Fruit fly (Drosophila melanogaster): ENCODE measurements around the gene CG12105.

CG12105 gene

DNA sequence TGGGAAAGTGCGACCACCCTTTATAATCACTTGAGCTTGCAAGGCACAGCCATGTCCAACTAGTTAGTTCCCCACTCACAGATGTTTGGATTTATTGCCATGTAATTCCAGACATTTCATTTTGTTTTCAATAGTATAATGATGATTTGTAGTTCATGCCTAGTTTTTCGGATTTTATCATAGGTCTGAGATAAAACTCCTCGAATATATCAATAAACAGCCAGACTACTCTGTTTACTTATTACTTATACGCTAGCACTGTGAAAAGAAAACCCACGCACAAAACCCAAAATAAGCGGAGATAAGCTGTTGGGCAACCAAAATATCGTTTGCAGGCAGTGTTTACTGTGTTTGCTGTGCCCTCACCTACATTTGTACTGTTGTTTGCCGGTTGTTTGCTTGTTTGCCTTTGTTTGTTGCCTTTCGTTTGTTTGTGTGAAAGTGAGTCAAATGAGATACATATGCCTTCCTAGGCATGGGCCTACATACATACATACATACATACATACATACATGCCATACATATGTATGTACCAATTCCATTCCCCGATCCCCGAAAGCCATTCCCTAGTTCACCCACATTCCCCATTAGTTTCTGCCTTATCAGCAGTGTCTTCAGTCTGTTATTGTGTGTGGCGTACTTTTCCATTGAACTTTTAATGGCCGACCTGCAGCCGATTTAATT, 36.3 kb downstream of the CG12105 start (continued):
- TF ChIP-seq CG12071 (GFP tag; optimal IDR thresholded peaks at IDR 0.05) (peak; percentile 82), Rfx (GFP tag; IDR thresholded peaks at IDR 0.05) (peak; percentile 51; the same call in 1 of the 2 replicates), YL-1 (GFP tag; optimal IDR thresholded peaks at IDR 0.05) (peak; percentile 52), bbx (GFP tag; IDR thresholded peaks at IDR 0.05; ENCODE audit: partially characterized antibody) (no peak), tup (GFP tag; optimal IDR thresholded peaks at IDR 0.05) (peak; percentile 25), gsb-n (tag; optimal IDR thresholded peaks at IDR 0.05) (peak; percentile 76), Hr3 (GFP tag; optimal IDR thresholded peaks at IDR 0.05) (peak; percentile 18), CG31224 (GFP tag; IDR thresholded peaks at IDR 0.05) (no peak), nerfin-2 (GFP tag; IDR thresholded peaks at IDR 0.05; ENCODE audit: partially characterized antibody) (no peak), nau (GFP tag; optimal IDR thresholded peaks at IDR 0.05) (peak; percentile 86), chinmo (GFP tag; IDR thresholded peaks at IDR 0.05; ENCODE audit: partially characterized antibody) (0 out of 4 replicates have a peak, but pooled peaks have one; percentile 26), ems (GFP tag; optimal IDR thresholded peaks at IDR 0.05) (peak; percentile 22), CG7556 (GFP tag; optimal IDR thresholded peaks at IDR 0.05) (peak; percentile 72), CG11504 (tag; optimal IDR thresholded peaks at IDR 0.05) (peak; percentile 74), zen (tag; optimal IDR thresholded peaks at IDR 0.05) (peak; percentile 83), pan (optimal IDR thresholded peaks at IDR 0.05) (no peak), pan (GFP tag; optimal IDR thresholded peaks at IDR 0.05 in 1 of 2, IDR thresholded peaks at IDR 0.05 in 1 of 2) (peak in 1 of 2 experiments; percentile 41), Neu2 (GFP tag; optimal IDR thresholded peaks at IDR 0.05; ENCODE audit: borderline replicate concordance) (no peak), bab2 (GFP tag; optimal IDR thresholded peaks at IDR 0.05) (peak; percentile 81), CG3163 (GFP tag; optimal IDR thresholded peaks at IDR 0.05) (peak; percentile 57), fd64A (GFP tag; optimal IDR thresholded peaks at IDR 0.05) (peak; percentile 93), CG18599 (GFP tag; optimal IDR thresholded peaks at IDR 0.05) (peak; percentile 72), dimm (GFP tag; IDR thresholded peaks at IDR 0.05) (no peak), bsh (GFP tag; optimal IDR thresholded peaks at IDR 0.05) (peak in 1 of 2 experiments; percentile 80), kay (GFP tag; optimal IDR thresholded peaks at IDR 0.05) (peak; percentile 41), h (optimal IDR thresholded peaks at IDR 0.05) (no peak), ken (GFP tag; IDR thresholded peaks at IDR 0.05) (peak; percentile 58; the same call in 1 of the 3 replicates), insv (GFP tag; optimal IDR thresholded peaks at IDR 0.05) (peak in 1 of 2 experiments; percentile 47), CG34422 (GFP tag; IDR thresholded peaks at IDR 0.05) (no peak), CG6272 (GFP tag; IDR thresholded peaks at IDR 0.05) (0 out of 2 replicates have a peak, but pooled peaks have one; percentile 11), schlank (tag; optimal IDR thresholded peaks at IDR 0.05) (no peak), Xbp1 (GFP tag; optimal IDR thresholded peaks at IDR 0.05) (peak; percentile 40), CG12219 (GFP tag; optimal IDR thresholded peaks at IDR 0.05) (peak; percentile 79), CG4820 (GFP tag; optimal IDR thresholded peaks at IDR 0.05) (peak; percentile 61), CG1024 (GFP tag; IDR thresholded peaks at IDR 0.05) (peak; percentile 45), ATbp (GFP tag; optimal IDR thresholded peaks at IDR 0.05) (peak; percentile 93), CG13424 (tag; optimal IDR thresholded peaks at IDR 0.05) (peak; percentile 74), CG9932 (GFP tag; IDR thresholded peaks at IDR 0.05) (no peak), CG2889 (GFP tag; IDR thresholded peaks at IDR 0.05) (0 out of 3 replicates have a peak, but pooled peaks have one; percentile 32), CG15269 (tag; optimal IDR thresholded peaks at IDR 0.05) (peak; percentile 55), stwl (tag; optimal IDR thresholded peaks at IDR 0.05) (peak; percentile 43), HHEX (GFP tag; optimal IDR thresholded peaks at IDR 0.05) (peak; percentile 62), Elba2 (GFP tag; optimal IDR thresholded peaks at IDR 0.05) (no peak), CG18262 (tag; optimal IDR thresholded peaks at IDR 0.05) (peak; percentile 78), CG17186 (GFP tag; optimal IDR thresholded peaks at IDR 0.05) (peak; percentile 75), row (GFP tag; IDR thresholded peaks at IDR 0.05) (peak; percentile 65), da (GFP tag; optimal IDR thresholded peaks at IDR 0.05) (peak; percentile 68), Hr51 (GFP tag; optimal IDR thresholded peaks at IDR 0.05) (peak in 1 of 2 experiments; percentile 67)
